Worm (Caenorhabditis elegans) whole organism, young adult: ENCODE data around the gene gtf-2H2C.

Experiments used
- athp-1 ChIP-seq: sonication (generic microtip); optimal IDR thresholded peaks from 2 replicates; lab custom pipeline; 2017; ENCODE audit warnings: mild to moderate bottlenecking, missing genetic modification characterization, missing compliant biosample characterization
- dox-1 ChIP-seq: fragments of 200-800 bp; sonication (Bioruptor generic); IDR thresholded peaks from 2 replicates; pipeline ENCODE4 v1.3.6; 2022; ENCODE audit warnings: missing genetic modification reagents, missing genetic modification characterization, missing compliant biosample characterization
- egl-18 ChIP-seq: fragments of 200-800 bp; sonication (Bioruptor generic); IDR thresholded peaks from 2 replicates; pipeline ENCODE4 v1.3.6; 2022; ENCODE audit warnings: missing genetic modification reagents, missing genetic modification characterization, missing compliant biosample characterization
- him-1 ChIP-seq: sonication (generic microtip); optimal IDR thresholded peaks from 2 replicates; lab custom pipeline; 2016; ENCODE audit warnings: missing genotype, missing genetic modification reagents, missing genetic modification characterization, missing compliant biosample characterization
- hmg-1.2 ChIP-seq: fragments of 200-800 bp; sonication (Bioruptor generic); IDR thresholded peaks from 2 replicates; pipeline ENCODE4 v1.3.6; 2022; ENCODE audit warnings: missing genetic modification reagents, missing genetic modification characterization, missing compliant biosample characterization
- hrde-1 ChIP-seq: sonication (generic microtip); optimal IDR thresholded peaks from 2 replicates; lab custom pipeline; 2016; ENCODE audit warnings: missing genetic modification characterization, mild to moderate bottlenecking, missing compliant biosample characterization, moderate library complexity, missing genotype, missing genetic modification reagents, borderline replicate concordance
- madf-6 ChIP-seq: fragments of 200-800 bp; sonication (Bioruptor generic); IDR thresholded peaks from 2 replicates; pipeline ENCODE4 v1.3.6; 2022; ENCODE audit warnings: missing genetic modification reagents, missing genetic modification characterization, missing compliant biosample characterization
- madf-8 ChIP-seq: fragments of 200-800 bp; sonication (Bioruptor generic); conservative IDR thresholded peaks from 2 replicates; pipeline ENCODE4 v1.3.6; 2022; ENCODE audit warnings: missing genetic modification reagents, missing genetic modification characterization, missing compliant biosample characterization
- sdz-38 ChIP-seq: sonication (generic microtip); optimal IDR thresholded peaks from 2 replicates; lab custom pipeline; 2016; ENCODE audit warnings: missing genotype, missing genetic modification characterization, missing compliant biosample characterization
- snpc-1.3 ChIP-seq: sonication (generic microtip); optimal IDR thresholded peaks from 2 replicates; lab custom pipeline; 2017; ENCODE audit warnings: missing genetic modification characterization, mild to moderate bottlenecking, missing compliant biosample characterization, antibody characterized with exemption, moderate library complexity, missing genotype, missing genetic modification reagents; ENCODE audit not compliant: insufficient read depth
- snpc-4 ChIP-seq, 5 experiments: fragments of 150-350 bp in 1 of 5; sonication (generic microtip) in 4 of 5; optimal IDR thresholded peaks; 2 replicates each; lab custom pipeline; 2014 to 2018; ENCODE audit warnings: missing genetic modification characterization in 5 of 5, missing biosample characterization in 3 of 5, antibody characterized with exemption in 2 of 5, mild to moderate bottlenecking in 2 of 5, missing compliant biosample characterization in 2 of 5, missing genotype in 2 of 5, moderate library complexity in 2 of 5, missing genetic modification reagents in 1 of 5
- ztf-28 ChIP-seq: fragments of 200-800 bp; sonication (Bioruptor generic); IDR thresholded peaks from 2 replicates; pipeline ENCODE4 v1.3.6; 2022; ENCODE audit warnings: missing genetic modification reagents, missing genetic modification characterization, missing compliant biosample characterization

DNA sequence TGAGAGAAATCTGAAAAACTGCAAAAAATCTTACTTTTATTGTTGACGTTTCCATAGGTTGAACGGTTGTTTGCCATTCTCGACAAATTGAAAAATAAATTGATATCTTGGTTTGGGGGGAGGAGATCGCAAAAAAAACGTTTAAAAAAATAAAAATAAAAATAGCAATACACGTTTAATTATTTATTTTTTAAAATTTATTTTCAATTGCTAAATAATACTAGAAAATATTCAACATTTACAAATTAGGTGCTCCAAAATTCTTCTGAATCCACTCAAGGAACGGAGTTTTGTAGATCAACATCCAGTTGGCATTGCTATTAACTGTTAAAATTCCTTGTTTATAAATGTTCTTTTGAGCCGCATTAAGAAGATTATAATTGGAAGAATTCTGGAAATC lies 50.6 kb downstream of the gtf-2H2C start, which contains the start of gene T16G12.7:
- TF ChIP-seq dox-1 (no peak), madf-8 (no peak), hrde-1 (tag; lab: Kevin White, UChicago) (no peak), ztf-28 (GFP tag; lab: Robert Waterston, UW) (no peak), snpc-4 (GFP tag; optimal IDR thresholded peaks at IDR 0.05; lab: Kevin White, UChicago) (no peak), snpc-4 (tag; optimal IDR thresholded peaks at IDR 0.05; lab: Kevin White, UChicago) (no peak), sdz-38 (tag; lab: Kevin White, UChicago) (no peak), egl-18 (GFP tag; lab: Robert Waterston, UW) (no peak), madf-6 (GFP tag; lab: Robert Waterston, UW) (no peak), hmg-1.2 (GFP tag; lab: Robert Waterston, UW) (no peak), athp-1 (tag; lab: Kevin White, UChicago) (no peak), him-1 (no peak), snpc-1.3 (tag; lab: Kevin White, UChicago) (no peak)
